Fruit fly (Drosophila melanogaster): ENCODE measurements around the gene CG13599.

Gene CG13599

DNA sequence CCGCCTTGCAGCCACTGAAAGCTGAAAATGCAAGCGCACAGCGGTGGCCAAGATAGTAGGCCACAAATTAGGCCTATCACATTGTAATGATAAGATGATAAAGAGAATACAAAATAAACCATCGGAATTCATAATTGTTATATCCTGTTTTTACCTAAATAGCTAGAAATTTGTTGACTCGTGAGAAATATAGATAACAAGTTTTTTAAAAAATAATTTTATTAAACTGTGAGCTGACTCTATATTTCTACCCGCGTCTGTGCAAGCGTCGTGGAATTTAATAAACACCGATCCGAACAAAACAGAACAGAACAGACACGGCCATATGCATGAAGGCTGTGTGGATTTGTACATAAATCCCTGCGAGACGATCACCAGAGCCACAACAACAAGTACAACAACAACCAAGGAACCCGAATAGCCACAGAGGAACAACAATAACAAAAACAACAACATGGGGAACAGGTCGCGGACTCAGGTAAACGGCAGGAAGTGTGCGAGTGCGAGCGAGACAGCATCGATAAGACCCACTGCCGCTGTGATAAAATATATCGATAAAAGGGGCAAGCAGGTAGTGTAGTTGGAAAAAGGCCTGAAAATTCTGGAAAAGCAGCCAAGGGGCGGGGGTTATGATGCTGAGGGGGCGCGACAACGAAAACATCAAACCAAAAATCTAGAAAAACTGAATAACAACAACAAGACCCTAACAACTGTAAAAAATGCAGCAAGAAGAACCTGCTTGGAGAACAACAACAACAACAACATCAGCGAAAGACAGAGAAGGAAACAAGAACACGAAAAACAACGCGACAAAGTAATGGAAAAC, 45.0 kb upstream of the CG13599 start (continued):
- TF ChIP-seq CoRest (tag; optimal IDR thresholded peaks at IDR 0.05) (peak; percentile 89), CG14667 (GFP tag; IDR thresholded peaks at IDR 0.05) (peak; percentile 57), chn (GFP tag; optimal IDR thresholded peaks at IDR 0.05) (peak; percentile 79), CG33213 (GFP tag; optimal IDR thresholded peaks at IDR 0.05) (peak; percentile 46), Myb (GFP tag; optimal IDR thresholded peaks at IDR 0.05) (peak; percentile 3), her (GFP tag; optimal IDR thresholded peaks at IDR 0.05) (peak; percentile 15), CG34422 (GFP tag; IDR thresholded peaks at IDR 0.05) (peak; percentile 82), CG1233 (GFP tag; optimal IDR thresholded peaks at IDR 0.05) (peak; percentile 71), CG18764 (GFP tag; optimal IDR thresholded peaks at IDR 0.05) (peak; percentile 74), repo (GFP tag; optimal IDR thresholded peaks at IDR 0.05) (peak; percentile 42), BEAF-32 (GFP tag; optimal IDR thresholded peaks at IDR 0.05) (no peak), Nf-YA (GFP tag; IDR thresholded peaks at IDR 0.05) (peak; percentile 62), odd (GFP tag; optimal IDR thresholded peaks at IDR 0.05) (peak; percentile 82), ham (GFP tag; IDR thresholded peaks at IDR 0.05) (no peak), Ets97D (GFP tag; optimal IDR thresholded peaks at IDR 0.05) (peak; percentile 37), CG15269 (tag; optimal IDR thresholded peaks at IDR 0.05) (peak; percentile 81), HmgD (GFP tag; optimal IDR thresholded peaks at IDR 0.05) (no peak), TFAM (GFP tag; optimal IDR thresholded peaks at IDR 0.05) (peak; percentile 73), CG12155 (GFP tag; optimal IDR thresholded peaks at IDR 0.05) (peak; percentile 71), ftz-f1 (GFP tag; optimal IDR thresholded peaks at IDR 0.05) (peak; percentile 2), CG16863 (GFP tag; optimal IDR thresholded peaks at IDR 0.05) (peak; percentile 76), CG16779 (GFP tag; IDR thresholded peaks at IDR 0.05) (no peak), Dref (GFP tag; IDR thresholded peaks at IDR 0.05) (no peak), lov (optimal IDR thresholded peaks at IDR 0.05) (no peak), lov (GFP tag; IDR thresholded peaks at IDR 0.05) (peak; percentile 75; the same call in 2 of the 3 replicates), CG12744 (GFP tag; optimal IDR thresholded peaks at IDR 0.05) (peak; percentile 70), CG15073 (GFP tag; optimal IDR thresholded peaks at IDR 0.05) (peak; percentile 88), CG32532 (GFP tag; IDR thresholded peaks at IDR 0.05) (peak; percentile 73), ci (GFP tag; IDR thresholded peaks at IDR 0.05) (peak; percentile 93), Ada2b (GFP tag; IDR thresholded peaks at IDR 0.05) (peak; percentile 63), CG8478 (optimal IDR thresholded peaks at IDR 0.05) (no peak), CG10565 (GFP tag; optimal IDR thresholded peaks at IDR 0.05) (peak; percentile 41), CG34224 (GFP tag; IDR thresholded peaks at IDR 0.05; ENCODE audit: partially characterized antibody) (no peak), CG14441 (GFP tag; IDR thresholded peaks at IDR 0.05) (peak; percentile 74), Bgb (GFP tag; IDR thresholded peaks at IDR 0.05; ENCODE audit: partially characterized antibody) (no peak), crol (GFP tag; IDR thresholded peaks at IDR 0.05) (no peak; the same call in 1 of the 2 replicates), abd-A (tag; optimal IDR thresholded peaks at IDR 0.05) (no peak), Fer2 (tag; optimal IDR thresholded peaks at IDR 0.05) (peak; percentile 42), CG3838 (GFP tag; optimal IDR thresholded peaks at IDR 0.05) (peak; percentile 44), Hsf (GFP tag; optimal IDR thresholded peaks at IDR 0.05) (peak; percentile 84), gsb (GFP tag; IDR thresholded peaks at IDR 0.05) (no peak), CG7987 (GFP tag; optimal IDR thresholded peaks at IDR 0.05) (peak; percentile 3), esg (GFP tag; conservative IDR thresholded peaks at IDR 0.05) (peak; percentile 79), shn (GFP tag; optimal IDR thresholded peaks at IDR 0.05) (peak; percentile 51), row (GFP tag; IDR thresholded peaks at IDR 0.05) (peak; percentile 93), dmrt99B (tag; optimal IDR thresholded peaks at IDR 0.05) (peak; percentile 92), Sox102F (GFP tag; optimal IDR thresholded peaks at IDR 0.05) (peak; percentile 88), mld (GFP tag; IDR thresholded peaks at IDR 0.05; ENCODE audit: partially characterized antibody) (no peak), CG2875 (GFP tag; optimal IDR thresholded peaks at IDR 0.05) (peak; percentile 84), CG2712 (tag; optimal IDR thresholded peaks at IDR 0.05) (peak; percentile 95)
